Worm (Caenorhabditis elegans) whole organism, L1 larva: ENCODE measurements around the gene spe-51.
A peak's percentile ranks its signal among the peaks of the same experiment; 100 is the strongest.

ENCODE experiments used
- F16B12.6 ChIP-seq: fragments of 150-350 bp; optimal IDR thresholded peaks from 2 replicates; lab custom pipeline; 2014; ENCODE audit warnings: missing biosample characterization, missing genetic modification characterization
- blmp-1 ChIP-seq: fragments of 150-350 bp; optimal IDR thresholded peaks from 2 replicates; lab custom pipeline; 2014; ENCODE audit warnings: missing biosample characterization, missing genetic modification characterization
- ceh-8 ChIP-seq: fragments of 200-800 bp; sonication (Bioruptor generic); optimal IDR thresholded peaks from 2 replicates; lab custom pipeline; 2018; ENCODE audit warnings: mild to moderate bottlenecking, missing genetic modification characterization, moderate library complexity, missing compliant biosample characterization
- ceh-82 ChIP-seq, 3 experiments: fragments of 150-350 bp in 1 of 3; sonication (generic microtip) in 2 of 3; optimal IDR thresholded peaks; 2 replicates each; lab custom pipeline; 2014 to 2017; ENCODE audit warnings: missing biosample characterization in 3 of 3, missing genetic modification characterization in 3 of 3
- ceh-88 ChIP-seq: fragments of 200-800 bp; sonication (Bioruptor generic); IDR thresholded peaks from 2 replicates; pipeline ENCODE4 v1.3.6; 2022; ENCODE audit warnings: missing genetic modification characterization, missing compliant biosample characterization
- ceh-90 ChIP-seq: sonication (generic microtip); optimal IDR thresholded peaks from 2 replicates; lab custom pipeline; 2016; ENCODE audit warnings: missing genetic modification characterization, missing compliant biosample characterization
- dpl-1 ChIP-seq, 3 experiments: fragments of 150-350 bp in 2 of 3; sonication (generic microtip) in 1 of 3; optimal IDR thresholded peaks; 2 replicates each; lab custom pipeline; 2014 to 2017; ENCODE audit warnings: missing biosample characterization in 3 of 3, missing genetic modification characterization in 3 of 3, missing genetic modification reagents in 3 of 3
- dsc-1 ChIP-seq: sonication (generic microtip); optimal IDR thresholded peaks from 2 replicates; lab custom pipeline; 2016; ENCODE audit warnings: mild to moderate bottlenecking, missing genetic modification characterization, missing compliant biosample characterization
- efl-1 ChIP-seq, 4 experiments: fragments of 150-350 bp; optimal IDR thresholded peaks in 3 of 4; peaks in 1 of 4; 1 replicate in 1 of 4; 2 replicates in 3 of 4; lab custom pipeline; 2014; ENCODE audit warnings: missing biosample characterization in 2 of 4, missing genetic modification characterization in 2 of 4, missing genetic modification reagents in 2 of 4
- egl-13 ChIP-seq: sonication (generic microtip); optimal IDR thresholded peaks from 2 replicates; lab custom pipeline; 2016; ENCODE audit warnings: missing genotype, missing genetic modification reagents, missing genetic modification characterization, missing compliant biosample characterization
- elt-3 ChIP-seq, 6 experiments: fragments of 150-350 bp in 1 of 6; sonication (generic microtip); optimal IDR thresholded peaks; 2 replicates each; lab custom pipeline; 2017 to 2018; ENCODE audit warnings: missing biosample characterization in 6 of 6, missing genetic modification characterization in 6 of 6, inconsistent platforms in 1 of 6
- ets-5 ChIP-seq: fragments of 200-800 bp; sonication (Bioruptor generic); IDR thresholded peaks from 2 replicates; pipeline ENCODE4 v1.3.6; 2022; ENCODE audit warnings: missing genetic modification characterization, missing compliant biosample characterization
- fkh-10 ChIP-seq: sonication (generic microtip); optimal IDR thresholded peaks from 2 replicates; lab custom pipeline; 2017; ENCODE audit warnings: missing biosample characterization, missing genetic modification reagents, missing genetic modification characterization
- fkh-4 ChIP-seq: sonication (generic microtip); optimal IDR thresholded peaks from 2 replicates; lab custom pipeline; 2016; ENCODE audit warnings: missing compliant biosample characterization, missing genetic modification characterization, borderline replicate concordance
- fos-1 ChIP-seq: fragments of 150-350 bp; optimal IDR thresholded peaks from 2 replicates; lab custom pipeline; 2014; ENCODE audit warnings: missing biosample characterization, missing genetic modification characterization
- grh-1 ChIP-seq: fragments of 200-800 bp; sonication (Bioruptor generic); IDR thresholded peaks from 2 replicates; pipeline ENCODE4 v1.3.6; 2022; ENCODE audit warnings: missing genetic modification reagents, missing genetic modification characterization, missing compliant biosample characterization
- irx-1 ChIP-seq: sonication (generic microtip); optimal IDR thresholded peaks from 2 replicates; lab custom pipeline; 2016; ENCODE audit warnings: missing genetic modification characterization, missing compliant biosample characterization
- jun-1 ChIP-seq: fragments of 150-350 bp; optimal IDR thresholded peaks from 2 replicates; lab custom pipeline; 2014; ENCODE audit warnings: missing biosample characterization, missing genetic modification reagents, missing genetic modification characterization
- lin-13 ChIP-seq: fragments of 150-350 bp; optimal IDR thresholded peaks from 2 replicates; lab custom pipeline; 2014; ENCODE audit warnings: missing biosample characterization, missing genetic modification reagents, missing genetic modification characterization
- lin-14 ChIP-seq: fragments of 200-800 bp; sonication (Bioruptor generic); optimal IDR thresholded peaks from 2 replicates; lab custom pipeline; 2018; ENCODE audit warnings: mild to moderate bottlenecking, missing genetic modification characterization, moderate library complexity, missing compliant biosample characterization
- lin-15B ChIP-seq: fragments of 150-350 bp; sonication (generic microtip); optimal IDR thresholded peaks from 3 replicates; lab custom pipeline; 2014; ENCODE audit warnings: missing biosample characterization, missing genetic modification characterization
- lin-35 ChIP-seq, 2 experiments: fragments of 150-350 bp; optimal IDR thresholded peaks; 2 replicates each; lab custom pipeline; 2014; ENCODE audit warnings: missing biosample characterization in 2 of 2, missing genetic modification characterization in 2 of 2, missing genetic modification reagents in 2 of 2
- lir-3 ChIP-seq: sonication (generic microtip); optimal IDR thresholded peaks from 2 replicates; lab custom pipeline; 2016; ENCODE audit warnings: mild to moderate bottlenecking, missing genetic modification characterization, moderate library complexity, missing compliant biosample characterization; ENCODE audit not compliant: poor library complexity
- lsy-2 ChIP-seq, 2 experiments: fragments of 150-350 bp; optimal IDR thresholded peaks; 2 replicates each; lab custom pipeline; 2014; ENCODE audit warnings: missing biosample characterization in 2 of 2, missing genetic modification characterization in 2 of 2
- mab-9 ChIP-seq: fragments of 200-800 bp; sonication (Bioruptor generic); IDR thresholded peaks from 2 replicates; pipeline ENCODE4 v1.3.6; 2022; ENCODE audit warnings: missing genetic modification reagents, missing genetic modification characterization, missing compliant biosample characterization
- mep-1 ChIP-seq: fragments of 150-350 bp; optimal IDR thresholded peaks from 2 replicates; lab custom pipeline; 2014; ENCODE audit warnings: missing biosample characterization, missing genetic modification characterization
- nhr-11 ChIP-seq: fragments of 150-350 bp; optimal IDR thresholded peaks from 2 replicates; lab custom pipeline; 2014; ENCODE audit warnings: missing biosample characterization, missing genetic modification characterization
- nhr-19 ChIP-seq: fragments of 200-800 bp; sonication (Bioruptor generic); conservative IDR thresholded peaks from 2 replicates; pipeline ENCODE4 v1.3.6; 2022; ENCODE audit warnings: missing genetic modification characterization, missing compliant biosample characterization
- nhr-20 ChIP-seq: sonication (generic microtip); optimal IDR thresholded peaks from 2 replicates; lab custom pipeline; 2016; ENCODE audit warnings: mild to moderate bottlenecking, missing genetic modification characterization, missing compliant biosample characterization
- nhr-47 ChIP-seq: sonication (generic microtip); optimal IDR thresholded peaks from 2 replicates; lab custom pipeline; 2016; ENCODE audit warnings: mild to moderate bottlenecking, missing genetic modification characterization, moderate library complexity, missing compliant biosample characterization
- nhr-71 ChIP-seq: sonication (generic microtip); optimal IDR thresholded peaks from 2 replicates; lab custom pipeline; 2016; ENCODE audit warnings: mild to moderate bottlenecking, missing genetic modification characterization, moderate library complexity, missing compliant biosample characterization
- nhr-77 ChIP-seq: fragments of 150-350 bp; optimal IDR thresholded peaks from 2 replicates; lab custom pipeline; 2014; ENCODE audit warnings: missing biosample characterization, missing genetic modification characterization
- nhr-85 ChIP-seq: sonication (generic microtip); peaks from one replicate; lab custom pipeline; 2016; ENCODE audit warnings: missing genetic modification characterization, inconsistent platforms, missing compliant biosample characterization
- nhr-90 ChIP-seq: sonication (generic microtip); optimal IDR thresholded peaks from 2 replicates; lab custom pipeline; 2016; ENCODE audit warnings: mild to moderate bottlenecking, missing genetic modification characterization, missing compliant biosample characterization; ENCODE audit not compliant: poor library complexity
- pax-3 ChIP-seq: fragments of 200-800 bp; sonication (Bioruptor generic); optimal IDR thresholded peaks from 2 replicates; lab custom pipeline; 2018; ENCODE audit warnings: mild to moderate bottlenecking, missing genetic modification characterization, moderate library complexity, missing compliant biosample characterization
- rnt-1 ChIP-seq: sonication (generic microtip); optimal IDR thresholded peaks from 2 replicates; lab custom pipeline; 2016; ENCODE audit warnings: mild to moderate bottlenecking, missing genetic modification characterization, moderate library complexity, missing compliant biosample characterization
- skn-1 ChIP-seq: fragments of 150-350 bp; optimal IDR thresholded peaks from 2 replicates; lab custom pipeline; 2014; ENCODE audit warnings: missing biosample characterization, missing genetic modification characterization
- snu-23 ChIP-seq: sonication (generic microtip); optimal IDR thresholded peaks from 2 replicates; lab custom pipeline; 2016; ENCODE audit warnings: missing genetic modification characterization, missing compliant biosample characterization
- sox-4 ChIP-seq: sonication (generic microtip); optimal IDR thresholded peaks from 2 replicates; lab custom pipeline; 2016; ENCODE audit warnings: missing genetic modification characterization, missing compliant biosample characterization
- swsn-7 ChIP-seq: sonication (generic microtip); optimal IDR thresholded peaks from 2 replicates; lab custom pipeline; 2016; ENCODE audit warnings: missing genetic modification characterization, missing compliant biosample characterization
- tbx-2 ChIP-seq: sonication (generic microtip); optimal IDR thresholded peaks from 2 replicates; lab custom pipeline; 2016; ENCODE audit warnings: missing genetic modification characterization, missing compliant biosample characterization
- unc-86 ChIP-seq: sonication (generic microtip); optimal IDR thresholded peaks from 2 replicates; lab custom pipeline; 2016; ENCODE audit warnings: missing genetic modification characterization, missing compliant biosample characterization
- unc-98 ChIP-seq: fragments of 200-800 bp; sonication (Bioruptor generic); IDR thresholded peaks from 2 replicates; pipeline ENCODE4 v1.3.6; 2022; ENCODE audit warnings: missing genetic modification characterization, missing compliant biosample characterization
- vab-15 ChIP-seq: sonication (generic microtip); optimal IDR thresholded peaks from 2 replicates; lab custom pipeline; 2017; ENCODE audit warnings: missing genotype, mild to moderate bottlenecking, missing genetic modification characterization, missing compliant biosample characterization
- xbp-1 ChIP-seq: sonication (generic microtip); optimal IDR thresholded peaks from 2 replicates; lab custom pipeline; 2016; ENCODE audit warnings: missing genetic modification characterization, missing compliant biosample characterization
- zip-4 ChIP-seq: fragments of 200-800 bp; sonication (Bioruptor generic); optimal IDR thresholded peaks from 2 replicates; lab custom pipeline; 2018; ENCODE audit warnings: mild to moderate bottlenecking, missing genetic modification characterization, moderate library complexity, missing compliant biosample characterization
- ztf-11 ChIP-seq, 2 experiments: sonication (generic microtip); optimal IDR thresholded peaks; 2 replicates each; lab custom pipeline; 2016 to 2017; ENCODE audit warnings: missing genetic modification characterization in 2 of 2, missing biosample characterization in 1 of 2, missing compliant biosample characterization in 1 of 2
- ztf-4 ChIP-seq: fragments of 150-350 bp; optimal IDR thresholded peaks from 2 replicates; lab custom pipeline; 2014; ENCODE audit warnings: missing biosample characterization, missing genetic modification characterization

The spe-51 gene

DNA sequence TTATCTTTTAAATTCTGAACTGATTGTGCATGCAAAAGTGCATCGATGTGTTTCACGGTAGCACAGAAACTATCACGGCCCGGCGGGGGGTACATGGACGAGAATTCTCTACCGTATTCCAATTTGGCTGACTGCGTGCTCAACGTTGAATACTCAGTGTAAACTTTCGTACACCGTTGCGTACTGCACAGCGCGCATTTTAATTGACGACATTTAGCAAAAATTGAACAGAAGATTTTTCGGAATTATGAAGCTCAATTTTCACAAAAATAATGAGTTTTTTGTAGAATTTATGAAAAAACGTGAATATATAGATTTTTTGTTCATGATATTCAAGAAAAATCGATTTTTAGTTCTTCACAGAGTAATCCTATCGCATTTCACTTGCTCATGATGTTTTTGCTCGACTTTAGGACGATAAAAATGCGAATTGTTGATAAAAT, 32.9 kb downstream of the spe-51 start (continued):
- TF ChIP-seq pax-3 (peak; percentile 87), swsn-7 (tag; lab: Kevin White, UChicago) (peak; percentile 86), nhr-47 (tag; lab: Kevin White, UChicago) (peak; percentile 97), unc-86 (peak; percentile 79), nhr-20 (tag; lab: Kevin White, UChicago) (peak; percentile 83), xbp-1 (tag; lab: Kevin White, UChicago) (peak; percentile 79)
- TF ChIP-seq, all 84 proteins: peak for 50; not testable (repeated sequence) for 34

DNA sequence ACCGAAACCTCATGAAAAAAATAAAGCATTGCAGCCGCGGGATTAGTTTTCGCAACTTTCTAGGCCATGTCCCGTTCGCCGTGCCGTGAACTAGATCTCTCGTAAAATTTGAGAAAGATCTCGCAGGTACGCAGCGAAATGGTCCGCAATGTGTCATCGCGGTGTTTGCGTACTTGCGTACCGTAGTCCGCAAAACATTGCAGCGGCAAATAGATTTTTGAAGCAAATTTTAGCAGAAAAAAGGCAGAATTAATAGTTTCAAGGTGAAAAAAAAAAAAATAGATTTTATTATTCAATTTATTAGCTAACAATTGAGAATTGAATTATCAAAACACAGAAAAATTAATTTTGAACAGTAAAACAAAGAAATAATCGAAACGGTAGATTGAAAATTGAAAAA, 35.4 kb downstream of the spe-51 start:
- TF ChIP-seq nhr-71 (tag; lab: Kevin White, UChicago) (peak; percentile 97), dpl-1 (GFP tag; optimal IDR thresholded peaks at IDR 0.05; lab: Kevin White, UChicago) (peak; percentile 58 to 73 (median 73)), vab-15 (tag; lab: Kevin White, UChicago) (peak; percentile 32), fkh-10 (GFP tag; lab: Kevin White, UChicago) (peak; percentile 4), grh-1 (peak; percentile 99), efl-1 (optimal IDR thresholded peaks at IDR 0.05; lab: Kevin White, UChicago) (peak; percentile 76 to 80), efl-1 (GFP tag; optimal IDR thresholded peaks at IDR 0.05 in 1 of 2; lab: Kevin White, UChicago) (peak; percentile 64 to 97), ceh-8 (peak; percentile 82), skn-1 (peak; percentile 9), fos-1 (tag; lab: Kevin White, UChicago) (peak; percentile 8), nhr-77 (tag; lab: Kevin White, UChicago) (peak; percentile 68), unc-98 (peak; percentile 99), ztf-4 (peak; percentile 7), mab-9 (GFP tag; lab: Robert Waterston, UW) (peak; percentile 98), jun-1 (tag; lab: Kevin White, UChicago) (peak; percentile 64), F16B12.6 (tag; lab: Kevin White, UChicago) (peak; percentile 74), lsy-2 (tag; optimal IDR thresholded peaks at IDR 0.05; lab: Kevin White, UChicago) (peak; percentile 97 to 98), dsc-1 (tag; lab: Kevin White, UChicago) (peak; percentile 93), zip-4 (GFP tag; lab: Kevin White, UChicago) (peak; percentile 56), nhr-11 (tag; lab: Kevin White, UChicago) (peak; percentile 28), nhr-19 (GFP tag; lab: Robert Waterston, UW) (peak; percentile 100), lir-3 (peak; percentile 84), pax-3 (peak; percentile 89), snu-23 (GFP tag; lab: Kevin White, UChicago) (peak; percentile 89), blmp-1 (tag; lab: Kevin White, UChicago) (peak; percentile 3), unc-86 (peak; percentile 89), nhr-47 (tag; lab: Kevin White, UChicago) (peak; percentile 98), mep-1 (tag; lab: Kevin White, UChicago) (peak; percentile 63), rnt-1 (tag; lab: Kevin White, UChicago) (peak; percentile 90), ceh-82 (tag; optimal IDR thresholded peaks at IDR 0.05; lab: Kevin White, UChicago) (peak; percentile 36 to 44 (median 40)), ceh-88 (GFP tag; lab: Robert Waterston, UW) (peak; percentile 100), lin-14 (peak; percentile 91), egl-13 (peak; percentile 84), swsn-7 (tag; lab: Kevin White, UChicago) (peak; percentile 90), ceh-90 (tag; lab: Kevin White, UChicago) (peak; percentile 64), xbp-1 (tag; lab: Kevin White, UChicago) (peak; percentile 89), lin-15B (tag; lab: Kevin White, UChicago) (peak; percentile 61), fkh-4 (tag; lab: Kevin White, UChicago) (peak; percentile 82), ztf-11 (tag; optimal IDR thresholded peaks at IDR 0.05; lab: Kevin White, UChicago) (peak in 1 of 2 experiments; percentile 75), sox-4 (peak; percentile 82), elt-3 (tag; optimal IDR thresholded peaks at IDR 0.05; lab: Kevin White, UChicago) (peak in 1 of 6 experiments; percentile 61), lin-35 (GFP tag; optimal IDR thresholded peaks at IDR 0.05; lab: Kevin White, UChicago) (peak; percentile 9 to 67), nhr-90 (tag; lab: Kevin White, UChicago) (peak; percentile 94), tbx-2 (tag; lab: Kevin White, UChicago) (peak; percentile 92), irx-1 (tag; lab: Kevin White, UChicago) (peak; percentile 85), lin-13 (peak; percentile 39), ets-5 (GFP tag; lab: Robert Waterston, UW) (peak; percentile 75; the same call in 1 of the 2 replicates), nhr-85 (peak; percentile 95)
